Fruit fly (Drosophila melanogaster) whole organism, embryonic: Measurements from ENCODE around the gene CSN5.

Experiments
- C15 ChIP-seq: fragments of 200-800 bp; sonication (Bioruptor generic); IDR thresholded peaks from 3 replicates; pipeline ENCODE4 v1.3.6; 2022; ENCODE audit warnings: missing biosample characterization, missing genetic modification characterization
- CG1024 ChIP-seq: fragments of 200-800 bp; sonication (Bioruptor generic); IDR thresholded peaks from 2 replicates; pipeline ENCODE4 v1.3.6; 2022; ENCODE audit warnings: missing biosample characterization, missing genetic modification characterization
- CG10366 ChIP-seq: fragments of 200-800 bp; sonication (Bioruptor generic); IDR thresholded peaks from 2 replicates; pipeline ENCODE4 v1.3.6; 2022; ENCODE audit warnings: missing biosample characterization, missing genetic modification characterization
- CG10431 ChIP-seq: fragments of 200-800 bp; sonication (Bioruptor generic); optimal IDR thresholded peaks from 3 replicates; lab custom pipeline; 2018; ENCODE audit warnings: missing biosample characterization, mild to moderate bottlenecking, missing genetic modification characterization
- CG10543 ChIP-seq: fragments of 200-800 bp; sonication (Bioruptor generic); optimal IDR thresholded peaks from 3 replicates; lab custom pipeline; 2017; ENCODE audit warnings: missing biosample characterization, mild to moderate bottlenecking, missing genetic modification characterization, moderate library complexity
- CG10979 ChIP-seq: fragments of 200-800 bp; sonication (Bioruptor generic); optimal IDR thresholded peaks from 2 replicates; lab custom pipeline; 2018; ENCODE audit warnings: missing biosample characterization, mild to moderate bottlenecking, missing genetic modification characterization, moderate library complexity
- CG11398 ChIP-seq: fragments of 200-800 bp; sonication (Bioruptor generic); optimal IDR thresholded peaks from 2 replicates; lab custom pipeline; 2016; ENCODE audit warnings: missing biosample characterization, missing genetic modification characterization
- CG12391 ChIP-seq: fragments of 200-800 bp; sonication (Bioruptor generic); optimal IDR thresholded peaks from 3 replicates; lab custom pipeline; 2018; ENCODE audit warnings: missing biosample characterization, mild to moderate bottlenecking, missing genetic modification characterization, moderate library complexity
- CG13123 ChIP-seq: fragments of 200-800 bp; sonication (Bioruptor generic); optimal IDR thresholded peaks from 2 replicates; lab custom pipeline; 2016; ENCODE audit warnings: missing biosample characterization, missing genetic modification characterization
- CG13296 ChIP-seq: fragments of 200-800 bp; sonication (Bioruptor generic); optimal IDR thresholded peaks from 3 replicates; lab custom pipeline; 2018; ENCODE audit warnings: missing biosample characterization, mild to moderate bottlenecking, missing genetic modification characterization
- CG14441 ChIP-seq: fragments of 200-800 bp; sonication (Bioruptor generic); IDR thresholded peaks from 2 replicates; pipeline ENCODE4 v1.3.6; 2022; ENCODE audit warnings: missing biosample characterization, missing genetic modification characterization
- CG14860 ChIP-seq: fragments of 200-800 bp; sonication (Bioruptor generic); IDR thresholded peaks from 3 replicates; pipeline ENCODE4 v1.3.6; 2022; ENCODE audit warnings: missing biosample characterization, missing genetic modification characterization; ENCODE audit not compliant: partially characterized antibody
- CG1647 ChIP-seq: fragments of 200-800 bp; sonication (Bioruptor generic); optimal IDR thresholded peaks from 3 replicates; lab custom pipeline; 2016; ENCODE audit warnings: missing biosample characterization, missing genetic modification characterization
- CG17186 ChIP-seq: fragments of 200-800 bp; sonication (Bioruptor generic); optimal IDR thresholded peaks from 3 replicates; lab custom pipeline; 2017; ENCODE audit warnings: missing biosample characterization, missing genetic modification reagents, missing genetic modification characterization
- CG2120 ChIP-seq: fragments of 200-800 bp; sonication (Bioruptor generic); optimal IDR thresholded peaks from 3 replicates; lab custom pipeline; 2016; ENCODE audit warnings: missing biosample characterization, missing genetic modification characterization
- CG2875 ChIP-seq: fragments of 200-800 bp; sonication (Bioruptor generic); optimal IDR thresholded peaks from 2 replicates; lab custom pipeline; 2017; ENCODE audit warnings: missing biosample characterization, mild to moderate bottlenecking, missing genetic modification characterization, missing genetic modification reagents
- CG30020 ChIP-seq: fragments of 200-800 bp; optimal IDR thresholded peaks from 2 replicates; lab custom pipeline; 2019; ENCODE audit warnings: missing biosample characterization, mild to moderate bottlenecking, missing genetic modification characterization, moderate library complexity
- CG3847 ChIP-seq: fragments of 200-800 bp; sonication (Bioruptor generic); IDR thresholded peaks from 2 replicates; pipeline ENCODE4 v1.3.6; 2022; ENCODE audit warnings: missing biosample characterization, missing genetic modification characterization
- CG3995 ChIP-seq: fragments of 200-800 bp; sonication (Bioruptor generic); optimal IDR thresholded peaks from 3 replicates; lab custom pipeline; 2016; ENCODE audit warnings: missing biosample characterization, missing genetic modification characterization
- CG4424 ChIP-seq: fragments of 200-800 bp; sonication (Bioruptor generic); optimal IDR thresholded peaks from 3 replicates; lab custom pipeline; 2016; ENCODE audit warnings: missing biosample characterization, missing genetic modification characterization
- CG6175 ChIP-seq: fragments of 200-800 bp; sonication (Bioruptor generic); IDR thresholded peaks from 3 replicates; pipeline ENCODE4 v1.3.6; 2022; ENCODE audit warnings: missing biosample characterization, missing genetic modification characterization
- CG6272 ChIP-seq: fragments of 200-800 bp; sonication (Bioruptor generic); IDR thresholded peaks from 2 replicates; pipeline ENCODE4 v1.3.6; 2022; ENCODE audit warnings: missing biosample characterization, missing genetic modification characterization
- CG6813 ChIP-seq: fragments of 200-800 bp; sonication (Bioruptor generic); optimal IDR thresholded peaks from 2 replicates; lab custom pipeline; 2017; ENCODE audit warnings: missing biosample characterization, missing genetic modification characterization, mild to moderate bottlenecking, moderate library complexity, missing genetic modification reagents
- CG7357 ChIP-seq: fragments of 200-800 bp; sonication (Bioruptor generic); IDR thresholded peaks from 3 replicates; pipeline ENCODE4 v1.3.6; 2022; ENCODE audit warnings: missing biosample characterization, missing genetic modification characterization
- CG8388 ChIP-seq: fragments of 200-800 bp; sonication (Bioruptor generic); optimal IDR thresholded peaks from 2 replicates; lab custom pipeline; 2019; ENCODE audit warnings: missing biosample characterization, mild to moderate bottlenecking, missing genetic modification characterization, moderate library complexity
- Chrac-16 ChIP-seq: fragments of 200-800 bp; sonication (Bioruptor generic); optimal IDR thresholded peaks from 3 replicates; lab custom pipeline; 2016; ENCODE audit warnings: missing biosample characterization, missing genetic modification characterization
- D ChIP-seq, 2 experiments: fragments of 200-800 bp in 1 of 2; fragments of >200 bp in 1 of 2; sonication (Bioruptor generic) in 1 of 2; optimal IDR thresholded peaks; 2 replicates in 1 of 2; 3 replicates in 1 of 2; lab custom pipeline; 2017; ENCODE audit warnings: mild to moderate bottlenecking in 1 of 2, missing biosample characterization in 1 of 2, missing genetic modification characterization in 1 of 2, missing genetic modification reagents in 1 of 2
- D19A ChIP-seq: fragments of 200-800 bp; optimal IDR thresholded peaks from 3 replicates; lab custom pipeline; 2019; ENCODE audit warnings: missing biosample characterization, mild to moderate bottlenecking, missing genetic modification characterization, moderate library complexity
- Dek ChIP-seq: fragments of 200-800 bp; sonication (Bioruptor generic); optimal IDR thresholded peaks from 3 replicates; lab custom pipeline; 2019; ENCODE audit warnings: missing biosample characterization, mild to moderate bottlenecking, missing genetic modification characterization, moderate library complexity
- Dip3 ChIP-seq: fragments of 200-800 bp; sonication (Bioruptor generic); optimal IDR thresholded peaks from 3 replicates; lab custom pipeline; 2016; ENCODE audit warnings: missing biosample characterization, missing genetic modification characterization
- HLHmδ ChIP-seq: fragments of 200-800 bp; sonication (Bioruptor generic); optimal IDR thresholded peaks from 2 replicates; lab custom pipeline; 2018; ENCODE audit warnings: missing biosample characterization, mild to moderate bottlenecking, missing genetic modification characterization, moderate library complexity
- Hey ChIP-seq: fragments of 200-800 bp; sonication (Bioruptor generic); optimal IDR thresholded peaks from 3 replicates; lab custom pipeline; 2018; ENCODE audit warnings: missing biosample characterization, mild to moderate bottlenecking, missing genetic modification characterization
- Hmx ChIP-seq: fragments of 200-800 bp; sonication (Bioruptor generic); optimal IDR thresholded peaks from 2 replicates; lab custom pipeline; 2016; ENCODE audit warnings: missing biosample characterization, missing genetic modification characterization
- Spps ChIP-seq: fragments of 200-800 bp; sonication (Bioruptor generic); optimal IDR thresholded peaks from 2 replicates; lab custom pipeline; 2018; ENCODE audit warnings: missing biosample characterization, mild to moderate bottlenecking, missing genetic modification characterization
- Sry-δ ChIP-seq: fragments of 200-800 bp; sonication (Bioruptor generic); optimal IDR thresholded peaks from 2 replicates; lab custom pipeline; 2016; ENCODE audit warnings: missing biosample characterization, missing genetic modification characterization
- Taf1 ChIP-seq: fragments of 200-800 bp; sonication (Bioruptor generic); IDR thresholded peaks from 2 replicates; pipeline ENCODE4 v1.3.6; 2022; ENCODE audit warnings: missing biosample characterization, missing genetic modification characterization
- Tbp ChIP-seq: fragments of >200 bp; optimal IDR thresholded peaks from 2 replicates; lab custom pipeline; 2018; ENCODE audit warnings: missing biosample characterization, missing genetic modification characterization
- Usf ChIP-seq: fragments of 200-800 bp; sonication (Bioruptor generic); optimal IDR thresholded peaks from 2 replicates; lab custom pipeline; 2017; ENCODE audit warnings: missing genotype, missing biosample characterization, missing genetic modification characterization
- bcd ChIP-seq: fragments of 200-800 bp; sonication (Bioruptor generic); optimal IDR thresholded peaks from 2 replicates; lab custom pipeline; 2017; ENCODE audit warnings: missing biosample characterization, mild to moderate bottlenecking, missing genetic modification characterization
- bigmax ChIP-seq: fragments of 200-800 bp; sonication (Bioruptor generic); optimal IDR thresholded peaks from 2 replicates; lab custom pipeline; 2018; ENCODE audit warnings: missing biosample characterization, mild to moderate bottlenecking, missing genetic modification characterization
- crc ChIP-seq: fragments of 200-800 bp; sonication (Bioruptor generic); optimal IDR thresholded peaks from 2 replicates; lab custom pipeline; 2016; ENCODE audit warnings: missing biosample characterization, missing genetic modification characterization
- ewg ChIP-seq: fragments of 200-800 bp; sonication (Bioruptor generic); optimal IDR thresholded peaks from 3 replicates; lab custom pipeline; 2017; ENCODE audit warnings: mild to moderate bottlenecking, missing biosample characterization, missing genetic modification reagents, missing genetic modification characterization
- h ChIP-seq: fragments of >200 bp; optimal IDR thresholded peaks from 2 replicates; lab custom pipeline; 2017
- jigr1 ChIP-seq: fragments of 200-800 bp; sonication (Bioruptor generic); IDR thresholded peaks from 3 replicates; pipeline ENCODE4 v1.3.6; 2022; ENCODE audit warnings: missing biosample characterization, missing genetic modification characterization
- nau ChIP-seq: fragments of 200-800 bp; sonication (Bioruptor generic); optimal IDR thresholded peaks from 3 replicates; lab custom pipeline; 2017; ENCODE audit warnings: missing biosample characterization, mild to moderate bottlenecking, missing genetic modification characterization, missing genetic modification reagents
- phol ChIP-seq: fragments of 200-800 bp; sonication (Bioruptor generic); optimal IDR thresholded peaks from 3 replicates; lab custom pipeline; 2018; ENCODE audit warnings: missing biosample characterization, mild to moderate bottlenecking, missing genetic modification characterization, moderate library complexity
- salm ChIP-seq: fragments of 200-800 bp; sonication (Bioruptor generic); optimal IDR thresholded peaks from 2 replicates; lab custom pipeline; 2018; ENCODE audit warnings: missing biosample characterization, mild to moderate bottlenecking, missing genetic modification characterization
- sd ChIP-seq: fragments of 200-800 bp; sonication (Bioruptor generic); optimal IDR thresholded peaks from 3 replicates; lab custom pipeline; 2018; ENCODE audit warnings: missing biosample characterization, mild to moderate bottlenecking, missing genetic modification characterization, moderate library complexity
- sob ChIP-seq: fragments of 200-800 bp; sonication (Bioruptor generic); IDR thresholded peaks from 2 replicates; pipeline ENCODE4 v1.3.6; 2022; ENCODE audit warnings: missing biosample characterization, missing genetic modification characterization
- tup ChIP-seq: fragments of 200-800 bp; sonication (Bioruptor generic); optimal IDR thresholded peaks from 2 replicates; lab custom pipeline; 2016; ENCODE audit warnings: missing biosample characterization, mild to moderate bottlenecking, missing genetic modification characterization, moderate library complexity
- vnd ChIP-seq: fragments of 200-800 bp; sonication (Bioruptor generic); IDR thresholded peaks from 3 replicates; pipeline ENCODE4 v1.3.6; 2022; ENCODE audit warnings: missing biosample characterization, missing genetic modification characterization; ENCODE audit not compliant: partially characterized antibody

CSN5 gene

DNA sequence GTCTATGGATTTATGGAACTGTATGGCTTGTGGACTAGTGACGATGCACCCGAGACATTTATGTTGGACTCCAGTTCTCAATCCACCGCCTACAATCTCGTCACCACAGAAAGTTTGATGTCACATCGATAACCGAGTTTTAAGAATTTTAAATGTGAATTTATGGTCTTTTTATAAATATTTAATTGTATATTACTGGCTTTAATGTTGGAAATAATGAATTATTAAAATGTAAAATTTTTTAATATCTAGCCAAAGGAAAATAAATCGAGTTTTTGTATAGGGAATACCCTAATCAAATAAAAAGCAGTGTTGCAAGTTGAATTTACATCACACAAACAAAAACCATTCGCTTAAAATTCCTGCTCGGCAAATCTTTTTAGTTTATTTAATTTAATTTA is 37.2 kb upstream of the CSN5 start, which contains the start of gene Fntb (continued):
- TF ChIP-seq Sry-δ = no peak
- TF ChIP-seq CG1647 (GFP tag; lab: Kevin White, UChicago) = no peak
- peak; percentile 25 for TF ChIP-seq ewg
- TF ChIP-seq Dip3 (GFP tag; lab: Kevin White, UChicago) = no peak
- TF ChIP-seq D (optimal IDR thresholded peaks at IDR 0.05; lab: Kevin White, UChicago) = no peak
- TF ChIP-seq D (GFP tag; optimal IDR thresholded peaks at IDR 0.05; lab: Kevin White, UChicago) = peak; percentile 57
- peak; percentile 44 for TF ChIP-seq CG2875 (GFP tag; lab: Kevin White, UChicago)
- peak; percentile 68 for TF ChIP-seq CG4424
- no peak for TF ChIP-seq Taf1 (GFP tag; lab: Robert Waterston, UW)
- no peak for TF ChIP-seq Usf (GFP tag; lab: Kevin White, UChicago)
- no peak for TF ChIP-seq bcd
- TF ChIP-seq CG11398 (GFP tag; lab: Kevin White, UChicago) = no peak
- no peak for TF ChIP-seq bigmax (GFP tag; lab: Kevin White, UChicago)
- TF ChIP-seq CG13296 = peak; percentile 69
- no peak for TF ChIP-seq Tbp (GFP tag; lab: Kevin White, UChicago)
- no peak for TF ChIP-seq sd (tag; lab: Kevin White, UChicago)
- peak; percentile 55 for TF ChIP-seq CG3995 (GFP tag; lab: Kevin White, UChicago)
- no peak for TF ChIP-seq h
- TF ChIP-seq CG14441 (GFP tag; lab: Robert Waterston, UW) = peak; percentile 49; the same call in 1 of the 2 replicates
- TF ChIP-seq nau (GFP tag; lab: Kevin White, UChicago) = no peak
- TF ChIP-seq CG14860 (GFP tag; lab: Robert Waterston, UW) = no peak
- TF ChIP-seq C15 (GFP tag; lab: Robert Waterston, UW) = no peak
- peak; percentile 83 for TF ChIP-seq phol
- no peak; the same call in 2 of the 3 replicates for TF ChIP-seq CG6175
- peak; percentile 58 for TF ChIP-seq CG8388 (GFP tag; lab: Kevin White, UChicago)
- TF ChIP-seq crc (GFP tag; lab: Kevin White, UChicago) = no peak
- TF ChIP-seq Dek (tag; lab: Kevin White, UChicago) = peak; percentile 69
- TF ChIP-seq sob = peak; percentile 63
- 0 out of 3 replicates have a peak, but pooled peaks have one; percentile 40 for TF ChIP-seq CG7357 (GFP tag; lab: Robert Waterston, UW)
- peak; percentile 47 for TF ChIP-seq salm (tag; lab: Kevin White, UChicago)
- peak; percentile 52; the same call in 1 of the 2 replicates for TF ChIP-seq CG6272 (GFP tag; lab: Robert Waterston, UW)
- peak; percentile 53 for TF ChIP-seq CG10366 (GFP tag; lab: Robert Waterston, UW)
- TF ChIP-seq CG30020 (tag; lab: Kevin White, UChicago) = peak; percentile 62
- TF ChIP-seq jigr1 (GFP tag; lab: Robert Waterston, UW) = no peak
- TF ChIP-seq tup (GFP tag; lab: Kevin White, UChicago) = peak; percentile 15
- TF ChIP-seq CG13123 = no peak
- TF ChIP-seq CG2120 = peak; percentile 78
- no peak for TF ChIP-seq HLHmδ (GFP tag; lab: Kevin White, UChicago)
- TF ChIP-seq Hmx (GFP tag; lab: Kevin White, UChicago) = peak; percentile 19
- peak; percentile 49 for TF ChIP-seq Spps (tag; lab: Kevin White, UChicago)
- TF ChIP-seq CG1024 (GFP tag; lab: Robert Waterston, UW) = 0 out of 2 replicates have a peak, but pooled peaks have one; percentile 15
- peak; percentile 75 for TF ChIP-seq D19A (tag; lab: Kevin White, UChicago)
- peak; percentile 20 for TF ChIP-seq CG17186 (GFP tag; lab: Kevin White, UChicago)
- peak; percentile 13 for TF ChIP-seq CG6813 (GFP tag; lab: Kevin White, UChicago)
- peak; percentile 72 for TF ChIP-seq CG10979
- peak; percentile 63 for TF ChIP-seq Chrac-16 (GFP tag; lab: Kevin White, UChicago)
- peak; percentile 63 for TF ChIP-seq CG10543 (GFP tag; lab: Kevin White, UChicago)
- TF ChIP-seq CG10431 = no peak
- TF ChIP-seq CG3847 (GFP tag; lab: Robert Waterston, UW) = peak; percentile 76
- no peak for TF ChIP-seq vnd
- no peak for TF ChIP-seq Hey
- TF ChIP-seq CG12391 (tag; lab: Kevin White, UChicago) = peak; percentile 88
